Worm (Caenorhabditis elegans): ENCODE data around the gene Y25C1A.13.

- TF ChIP-seq ama-1 (optimal IDR thresholded peaks at IDR 0.05): no peak
- no peak for TF ChIP-seq fkh-10 (GFP tag; optimal IDR thresholded peaks at IDR 0.05)
- TF ChIP-seq ces-1 (GFP tag; optimal IDR thresholded peaks at IDR 0.05): no peak
- TF ChIP-seq elt-3 (tag; optimal IDR thresholded peaks at IDR 0.05): no peak
Observed at ce11 chrII:3100546-3100945, 10.5 kb downstream of the Y25C1A.13 start, which contains the start of gene srg-24.

All from whole organism, L1 larva.